Fruit fly (Drosophila melanogaster): ENCODE measurements around the gene dan.

Gene dan

dm6 chr3R:25174244-25174643 is 9.9 kb upstream of the dan start (continued):
- TF ChIP-seq fu2 (GFP tag; optimal IDR thresholded peaks at IDR 0.05) (no peak), Ada2b (GFP tag; IDR thresholded peaks at IDR 0.05) (no peak)

DNA sequence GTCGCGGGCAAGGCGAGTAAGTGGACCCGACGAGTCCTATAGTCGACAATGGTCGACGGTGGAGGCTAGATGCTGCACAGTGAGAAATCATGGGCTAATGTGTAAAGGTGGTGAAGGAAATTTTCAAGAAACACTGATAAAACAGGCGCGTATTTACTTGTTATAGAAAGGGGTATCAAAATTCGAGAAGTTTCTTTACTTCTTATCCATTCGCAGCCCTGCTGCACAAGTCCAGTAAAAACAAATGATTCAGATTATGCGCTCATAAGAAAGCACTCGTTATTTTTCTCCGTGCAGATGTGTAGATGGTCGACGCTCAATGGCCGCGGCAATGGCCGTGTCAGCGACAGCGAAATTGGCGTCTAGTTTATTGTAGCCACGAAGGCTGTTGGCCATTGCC is 7.7 kb upstream of the dan start:
- peak; percentile 24 for TF ChIP-seq CG2678 (tag; optimal IDR thresholded peaks at IDR 0.05)
- peak; percentile 31 for TF ChIP-seq gem (tag; optimal IDR thresholded peaks at IDR 0.05)
- peak; percentile 18 for TF ChIP-seq CG1603 (tag; optimal IDR thresholded peaks at IDR 0.05)
- TF ChIP-seq esg (GFP tag; conservative IDR thresholded peaks at IDR 0.05) = 0 out of 2 replicates have a peak, but pooled peaks have one; percentile 5
- peak; percentile 2 for TF ChIP-seq CG9727 (GFP tag; optimal IDR thresholded peaks at IDR 0.05)
- TF ChIP-seq CG4404 (GFP tag; IDR thresholded peaks at IDR 0.05) = peak; percentile 12; the same call in 1 of the 2 replicates
- TF ChIP-seq slbo (GFP tag; IDR thresholded peaks at IDR 0.05) = 0 out of 2 replicates have a peak, but pooled peaks have one; percentile 23
- 0 out of 2 replicates have a peak, but pooled peaks have one; percentile 5 for TF ChIP-seq HLH3B (GFP tag; IDR thresholded peaks at IDR 0.05)
- no peak for TF ChIP-seq prd (optimal IDR thresholded peaks at IDR 0.05)
- peak; percentile 51; the same call in 1 of the 3 replicates for TF ChIP-seq prd (GFP tag; IDR thresholded peaks at IDR 0.05)
- peak; percentile 51 for TF ChIP-seq sens (GFP tag)
- TF ChIP-seq CG18262 (tag; optimal IDR thresholded peaks at IDR 0.05) = peak; percentile 13
- TF ChIP-seq CG11695 (GFP tag; IDR thresholded peaks at IDR 0.05) = no peak
- no peak for TF ChIP-seq Fer1 (GFP tag; optimal IDR thresholded peaks at IDR 0.05)
- TF ChIP-seq dysf (GFP tag; IDR thresholded peaks at IDR 0.05) = peak; percentile 37; the same call in 1 of the 3 replicates
- no peak for TF ChIP-seq Stat92E (GFP tag; optimal IDR thresholded peaks at IDR 0.05)
- TF ChIP-seq ap (GFP tag; IDR thresholded peaks at IDR 0.05) = no peak
- peak; percentile 17 for TF ChIP-seq CG2120 (GFP tag; optimal IDR thresholded peaks at IDR 0.05)
- TF ChIP-seq dmrt99B (tag; optimal IDR thresholded peaks at IDR 0.05) = peak; percentile 23
- no peak for TF ChIP-seq Taf1 (GFP tag; IDR thresholded peaks at IDR 0.05)
- peak; percentile 19 for TF ChIP-seq grau (tag; optimal IDR thresholded peaks at IDR 0.05)
- peak; percentile 51 for TF ChIP-seq row (GFP tag; IDR thresholded peaks at IDR 0.05)
- no peak for TF ChIP-seq CG2199 (GFP tag; IDR thresholded peaks at IDR 0.05)
- peak; percentile 22 for TF ChIP-seq CG10979 (tag; optimal IDR thresholded peaks at IDR 0.05)
- peak in 1 of 2 experiments; percentile 24 for TF ChIP-seq Hr51 (GFP tag; optimal IDR thresholded peaks at IDR 0.05)
- TF ChIP-seq lab (GFP tag; optimal IDR thresholded peaks at IDR 0.05) = peak; percentile 11
- TF ChIP-seq Pdp1 (GFP tag; optimal IDR thresholded peaks at IDR 0.05) = peak in 1 of 2 experiments; percentile 12
- 0 out of 2 replicates have a peak, but pooled peaks have one; percentile 5 for TF ChIP-seq CG1024 (GFP tag; IDR thresholded peaks at IDR 0.05)
- TF ChIP-seq Med (GFP tag) = peak; percentile 77
- TF ChIP-seq Sox102F (GFP tag; optimal IDR thresholded peaks at IDR 0.05) = peak; percentile 18
- TF ChIP-seq HmgZ (tag; optimal IDR thresholded peaks at IDR 0.05) = no peak
- TF ChIP-seq CG10209 (GFP tag; optimal IDR thresholded peaks at IDR 0.05) = peak; percentile 11
- TF ChIP-seq phol (tag; optimal IDR thresholded peaks at IDR 0.05) = peak; percentile 18
- TF ChIP-seq cad (GFP tag; optimal IDR thresholded peaks at IDR 0.05) = no peak
- TF ChIP-seq lmd (GFP tag; IDR thresholded peaks at IDR 0.05) = peak; percentile 15; the same call in 1 of the 2 replicates
- TF ChIP-seq CG18599 (GFP tag; optimal IDR thresholded peaks at IDR 0.05) = peak; percentile 53
- peak; percentile 26; the same call in 1 of the 2 replicates for TF ChIP-seq Xrp1 (GFP tag; IDR thresholded peaks at IDR 0.05)
- 0 out of 3 replicates have a peak, but pooled peaks have one; percentile 26 for TF ChIP-seq ase (GFP tag; IDR thresholded peaks at IDR 0.05)
- TF ChIP-seq CG11504 (tag; optimal IDR thresholded peaks at IDR 0.05) = peak; percentile 28
- TF ChIP-seq CG7556 (GFP tag; optimal IDR thresholded peaks at IDR 0.05) = peak; percentile 6
- TF ChIP-seq BtbVII (GFP tag; optimal IDR thresholded peaks at IDR 0.05) = no peak
- TF ChIP-seq CG2712 (tag; optimal IDR thresholded peaks at IDR 0.05) = peak; percentile 13
- peak; percentile 9 for TF ChIP-seq Hmr (GFP tag; optimal IDR thresholded peaks at IDR 0.05)
- peak; percentile 7 for TF ChIP-seq CoRest (tag; optimal IDR thresholded peaks at IDR 0.05)
- TF ChIP-seq zf30C (GFP tag; optimal IDR thresholded peaks at IDR 0.05) = peak; percentile 58

All from whole organism, embryonic.